Worm (Caenorhabditis elegans) whole organism, L2 larva: ENCODE data around the gene C18B2.3.

Source experiments
- C34F6.9 ChIP-seq: fragments of 150-350 bp; optimal IDR thresholded peaks from 2 replicates; lab custom pipeline; 2014; ENCODE audit warnings: missing biosample characterization, missing genetic modification characterization
- F13H6.1 ChIP-seq: sonication (generic microtip); optimal IDR thresholded peaks from 2 replicates; lab custom pipeline; 2016; ENCODE audit warnings: missing genetic modification characterization, missing compliant biosample characterization
- R02D3.7 ChIP-seq: fragments of 150-350 bp; optimal IDR thresholded peaks from 2 replicates; lab custom pipeline; 2014; ENCODE audit warnings: missing biosample characterization, missing genetic modification characterization
- Y55F3AM.14 ChIP-seq: fragments of 200-800 bp; sonication (Bioruptor generic); optimal IDR thresholded peaks from 2 replicates; lab custom pipeline; 2018; ENCODE audit warnings: mild to moderate bottlenecking, missing genetic modification characterization, missing compliant biosample characterization
- ZK546.5 ChIP-seq: sonication (generic microtip); optimal IDR thresholded peaks from 2 replicates; lab custom pipeline; 2017; ENCODE audit warnings: missing biosample characterization, missing genetic modification characterization
- alr-1 ChIP-seq: fragments of 150-350 bp; optimal IDR thresholded peaks from 2 replicates; lab custom pipeline; 2014; ENCODE audit warnings: missing biosample characterization, missing genetic modification characterization
- aly-2 ChIP-seq: fragments of 150-350 bp; optimal IDR thresholded peaks from 2 replicates; lab custom pipeline; 2014; ENCODE audit warnings: missing biosample characterization, missing genetic modification characterization
- ama-1 ChIP-seq: fragments of 150-350 bp; optimal IDR thresholded peaks from 2 replicates; lab custom pipeline; 2018; ENCODE audit warnings: inconsistent platforms
- blmp-1 ChIP-seq: sonication (generic microtip); optimal IDR thresholded peaks from 2 replicates; lab custom pipeline; 2017; ENCODE audit warnings: missing genetic modification characterization, mild to moderate bottlenecking, missing compliant biosample characterization, antibody characterized with exemption, moderate library complexity; ENCODE audit not compliant: insufficient read depth
- ceh-16 ChIP-seq: fragments of 150-350 bp; optimal IDR thresholded peaks from 2 replicates; lab custom pipeline; 2014; ENCODE audit warnings: missing biosample characterization, missing genetic modification characterization
- ceh-82 ChIP-seq: fragments of 150-350 bp; optimal IDR thresholded peaks from 2 replicates; lab custom pipeline; 2014; ENCODE audit warnings: missing biosample characterization, missing genetic modification characterization
- dmd-4 ChIP-seq: sonication (generic microtip); optimal IDR thresholded peaks from 2 replicates; lab custom pipeline; 2017; ENCODE audit warnings: missing biosample characterization, missing genetic modification characterization
- elt-1 ChIP-seq: fragments of 150-350 bp; optimal IDR thresholded peaks from 2 replicates; lab custom pipeline; 2014; ENCODE audit warnings: missing biosample characterization, missing genetic modification characterization
- fos-1 ChIP-seq: fragments of 150-350 bp; optimal IDR thresholded peaks from 2 replicates; lab custom pipeline; 2014; ENCODE audit warnings: missing biosample characterization, missing genetic modification characterization
- gmeb-1 ChIP-seq: fragments of 150-350 bp; optimal IDR thresholded peaks from 2 replicates; lab custom pipeline; 2014; ENCODE audit warnings: missing biosample characterization, missing genetic modification characterization
- lin-11 ChIP-seq: fragments of 150-350 bp; sonication (generic microtip); optimal IDR thresholded peaks from 2 replicates; lab custom pipeline; 2014; ENCODE audit warnings: missing biosample characterization, missing genetic modification characterization, inconsistent platforms, mixed read lengths
- lin-13 ChIP-seq: fragments of 150-350 bp; optimal IDR thresholded peaks from 2 replicates; lab custom pipeline; 2014; ENCODE audit warnings: missing biosample characterization, missing genetic modification reagents, missing genetic modification characterization
- lsy-2 ChIP-seq, 2 experiments: fragments of 150-350 bp in 1 of 2; sonication (generic microtip) in 1 of 2; optimal IDR thresholded peaks; 2 replicates each; lab custom pipeline; 2014 to 2017; ENCODE audit warnings: missing biosample characterization in 2 of 2, missing genetic modification characterization in 2 of 2
- mab-5 ChIP-seq: fragments of 150-350 bp; optimal IDR thresholded peaks from 2 replicates; lab custom pipeline; 2014; ENCODE audit warnings: missing biosample characterization, missing genetic modification characterization
- nhr-10 ChIP-seq: sonication (generic microtip); optimal IDR thresholded peaks from 2 replicates; lab custom pipeline; 2017; ENCODE audit warnings: missing biosample characterization, missing genetic modification characterization
- nhr-12 ChIP-seq: fragments of 150-350 bp; optimal IDR thresholded peaks from 2 replicates; lab custom pipeline; 2014; ENCODE audit warnings: missing biosample characterization, missing genetic modification characterization
- nhr-129 ChIP-seq: fragments of 150-350 bp; optimal IDR thresholded peaks from 2 replicates; lab custom pipeline; 2014; ENCODE audit warnings: missing biosample characterization, missing genetic modification characterization
- nhr-21 ChIP-seq: fragments of 150-350 bp; optimal IDR thresholded peaks from 2 replicates; lab custom pipeline; 2014; ENCODE audit warnings: missing biosample characterization, missing genetic modification characterization
- nhr-23 ChIP-seq: fragments of 150-350 bp; optimal IDR thresholded peaks from 2 replicates; lab custom pipeline; 2014; ENCODE audit warnings: missing biosample characterization, missing genetic modification reagents, missing genetic modification characterization
- nhr-237 ChIP-seq: fragments of 150-350 bp; optimal IDR thresholded peaks from 2 replicates; lab custom pipeline; 2014; ENCODE audit warnings: missing biosample characterization, missing genetic modification characterization
- nhr-25 ChIP-seq: fragments of 150-350 bp; sonication (generic microtip); optimal IDR thresholded peaks from 3 replicates; lab custom pipeline; 2014; ENCODE audit warnings: missing biosample characterization, missing genetic modification characterization
- nhr-6 ChIP-seq: fragments of 150-350 bp; optimal IDR thresholded peaks from 2 replicates; lab custom pipeline; 2014; ENCODE audit warnings: missing biosample characterization, missing genetic modification characterization
- peb-1 ChIP-seq: fragments of 150-350 bp; optimal IDR thresholded peaks from 2 replicates; lab custom pipeline; 2014; ENCODE audit warnings: missing biosample characterization, missing genetic modification characterization
- sem-4 ChIP-seq: fragments of 150-350 bp; optimal IDR thresholded peaks from 2 replicates; lab custom pipeline; 2014; ENCODE audit warnings: missing biosample characterization, missing genetic modification reagents, missing genetic modification characterization
- skn-1 ChIP-seq: sonication (generic microtip); optimal IDR thresholded peaks from 2 replicates; lab custom pipeline; 2017; ENCODE audit warnings: missing biosample characterization, missing genetic modification characterization
- sma-9 ChIP-seq, 2 experiments: fragments of 150-350 bp in 1 of 2; sonication (generic microtip) in 1 of 2; optimal IDR thresholded peaks; 2 replicates each; lab custom pipeline; 2014 to 2016; ENCODE audit warnings: missing genetic modification characterization in 2 of 2, mild to moderate bottlenecking in 1 of 2, missing biosample characterization in 1 of 2, missing compliant biosample characterization in 1 of 2, missing genetic modification reagents in 1 of 2, moderate library complexity in 1 of 2
- snpc-4 ChIP-seq: fragments of 150-350 bp; optimal IDR thresholded peaks from 2 replicates; lab custom pipeline; 2014; ENCODE audit warnings: missing biosample characterization, missing genetic modification characterization
- zag-1 ChIP-seq: fragments of 150-350 bp; optimal IDR thresholded peaks from 2 replicates; lab custom pipeline; 2014; ENCODE audit warnings: missing biosample characterization, missing genetic modification characterization
- ztf-1 ChIP-seq: fragments of 200-800 bp; sonication (Bioruptor generic); conservative IDR thresholded peaks from 2 replicates; pipeline ENCODE4 v1.3.6; 2022; ENCODE audit warnings: missing genetic modification characterization, missing compliant biosample characterization
- ztf-11 ChIP-seq: sonication (generic microtip); optimal IDR thresholded peaks from 2 replicates; lab custom pipeline; 2017; ENCODE audit warnings: missing biosample characterization, missing genetic modification characterization

The C18B2.3 gene

DNA sequence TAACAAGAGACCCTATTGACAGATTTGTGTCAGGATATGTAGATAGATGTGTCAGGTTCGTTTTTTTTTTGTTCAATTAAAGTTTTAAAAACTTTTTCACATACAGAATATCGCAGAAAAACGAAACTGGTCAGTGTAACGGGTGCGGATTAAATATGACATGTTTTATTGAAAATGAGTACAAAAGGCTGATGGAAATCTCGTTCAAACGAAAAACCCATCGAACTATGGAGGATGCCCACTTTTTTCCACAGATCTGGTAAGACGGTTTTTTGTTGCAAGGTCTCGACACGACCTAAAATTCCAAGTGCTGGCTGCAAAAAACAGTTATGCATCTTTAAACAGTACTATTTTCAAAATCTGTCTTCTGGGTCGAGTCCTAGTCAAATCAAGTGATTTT is 28.5 kb downstream of the C18B2.3 start:
- no peak for TF ChIP-seq nhr-23 (tag; lab: Kevin White, UChicago)
- TF ChIP-seq ama-1 (lab: Kevin White, UChicago): no peak
- TF ChIP-seq dmd-4: no peak
- no peak for TF ChIP-seq mab-5 (tag; lab: Kevin White, UChicago)
- TF ChIP-seq nhr-21: no peak
- no peak for TF ChIP-seq fos-1 (tag; lab: Kevin White, UChicago)
- no peak for TF ChIP-seq alr-1 (tag; lab: Kevin White, UChicago)
- TF ChIP-seq lin-11: no peak

DNA sequence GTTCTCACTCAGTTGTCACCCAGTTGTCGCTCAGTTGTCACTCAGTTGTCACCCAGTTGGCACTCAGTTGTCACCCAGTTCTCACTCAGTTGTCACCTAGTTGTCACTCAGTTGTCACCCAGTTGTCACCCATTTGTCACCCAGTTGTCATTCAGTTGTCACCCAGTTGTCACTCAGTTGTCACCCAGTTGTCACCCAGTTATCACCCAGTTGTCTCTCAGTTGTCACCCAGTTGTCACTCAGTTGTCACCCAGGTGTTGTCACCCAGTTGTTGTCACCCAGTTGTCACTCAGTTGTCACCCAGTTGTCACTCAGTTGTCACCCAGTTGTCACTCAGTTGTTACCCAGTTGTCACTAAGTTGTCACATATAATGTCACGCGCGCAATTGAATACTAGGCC is 29.9 kb downstream of the C18B2.3 start:
- no peak for TF ChIP-seq F13H6.1 (tag; lab: Kevin White, UChicago)
- TF ChIP-seq fos-1 (tag; lab: Kevin White, UChicago): no peak
- TF ChIP-seq R02D3.7 (tag; lab: Kevin White, UChicago): no peak
- TF ChIP-seq nhr-10 (tag; lab: Kevin White, UChicago): no peak
- TF ChIP-seq nhr-6 (tag; lab: Kevin White, UChicago): no peak
- TF ChIP-seq blmp-1 (tag; lab: Kevin White, UChicago): no peak
- TF ChIP-seq lin-13 (GFP tag; lab: Kevin White, UChicago): no peak
- TF ChIP-seq, all 48 proteins: peak for 0

DNA sequence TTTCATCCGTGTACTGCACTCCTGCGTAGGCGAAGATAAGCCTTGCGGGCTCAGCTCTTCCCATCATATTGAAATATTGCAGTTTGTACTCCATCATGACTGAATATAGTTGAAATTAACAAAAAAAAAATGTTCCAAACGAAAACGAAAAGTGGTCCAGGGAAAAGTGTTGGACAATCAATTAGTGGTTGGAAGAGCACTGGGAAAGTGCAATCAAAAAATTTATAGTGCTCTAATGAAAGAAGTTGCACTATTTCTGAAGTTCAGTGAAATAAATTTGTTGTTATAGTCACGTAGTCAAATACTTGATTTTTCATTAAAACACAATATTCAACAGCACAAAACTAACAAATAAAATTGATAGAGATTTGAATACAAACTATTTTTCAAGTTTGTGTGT is 32.0 kb downstream of the C18B2.3 start, which contains the start of gene gst-11:
Gene gst-11, minus strand, starts transcription at position 101 of the 400 bp plus-strand sequence.
- TF ChIP-seq nhr-25 (tag; lab: Kevin White, UChicago): no peak
- TF ChIP-seq ztf-1: no peak
- TF ChIP-seq sma-9 (GFP tag; optimal IDR thresholded peaks at IDR 0.05; lab: Kevin White, UChicago): no peak
- no peak for TF ChIP-seq sma-9 (tag; optimal IDR thresholded peaks at IDR 0.05; lab: Kevin White, UChicago)

DNA sequence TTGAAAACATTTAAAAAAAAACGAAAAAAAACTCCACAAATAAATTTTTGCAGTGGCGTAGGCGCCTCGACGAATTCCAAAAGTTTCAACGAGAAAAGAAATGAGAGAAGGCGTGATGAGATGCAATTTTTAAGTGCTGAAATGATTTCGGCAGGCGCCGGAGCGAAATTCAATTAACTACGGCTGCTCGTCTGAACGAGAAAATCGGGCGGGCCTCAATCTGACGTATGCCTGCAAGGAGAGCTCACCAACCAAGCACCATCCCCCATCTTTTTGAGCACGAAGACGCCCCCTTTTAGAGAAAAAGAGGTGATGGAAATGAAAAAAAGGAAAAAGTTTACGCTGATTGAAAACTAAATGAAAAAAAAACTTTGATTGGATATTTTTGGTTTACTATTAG is 33.2 kb downstream of the C18B2.3 start:
- TF ChIP-seq elt-1: no peak
- no peak for TF ChIP-seq lin-11
- TF ChIP-seq ceh-16 (tag; lab: Kevin White, UChicago): no peak
- no peak for TF ChIP-seq aly-2 (tag; lab: Kevin White, UChicago)

DNA sequence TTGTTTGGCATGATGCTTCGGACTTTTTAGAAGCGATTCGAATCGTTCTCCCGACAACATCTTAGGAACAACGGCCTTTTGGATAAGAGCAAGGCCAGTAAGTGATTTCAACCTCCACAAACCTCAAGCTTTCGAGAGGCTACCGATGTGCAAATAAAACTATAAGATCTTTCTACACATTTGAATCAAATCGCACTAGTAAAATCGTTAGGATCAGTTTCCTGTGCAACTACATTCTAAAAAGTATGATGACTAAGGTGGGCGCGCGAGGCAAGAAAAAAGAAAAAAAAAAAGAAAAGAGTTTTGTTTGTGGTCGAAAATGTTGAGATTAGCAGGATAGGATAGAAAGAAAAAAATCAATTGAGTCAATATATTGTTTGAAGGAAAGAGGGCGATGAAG is 43.2 kb downstream of the C18B2.3 start, which contains the start of gene tmem-24:
Gene tmem-24, minus strand, starts transcription at position 101 of the 400 bp plus-strand sequence.
- TF ChIP-seq ama-1 (lab: Kevin White, UChicago) (no peak), nhr-237 (tag; lab: Kevin White, UChicago) (no peak), lin-11 (no peak), elt-1 (no peak), ceh-82 (no peak), nhr-12 (no peak), F13H6.1 (tag; lab: Kevin White, UChicago) (no peak), sma-9 (GFP tag; optimal IDR thresholded peaks at IDR 0.05; lab: Kevin White, UChicago) (no peak), sma-9 (tag; optimal IDR thresholded peaks at IDR 0.05; lab: Kevin White, UChicago) (no peak), nhr-129 (tag; lab: Kevin White, UChicago) (no peak), nhr-10 (tag; lab: Kevin White, UChicago) (no peak), zag-1 (no peak), gmeb-1 (tag; lab: Kevin White, UChicago) (no peak), Y55F3AM.14 (GFP tag; lab: Kevin White, UChicago) (no peak), ztf-11 (tag; lab: Kevin White, UChicago) (no peak), blmp-1 (tag; lab: Kevin White, UChicago) (no peak), ZK546.5 (tag; lab: Kevin White, UChicago) (no peak), snpc-4 (tag; lab: Kevin White, UChicago) (no peak), sem-4 (tag; lab: Kevin White, UChicago) (no peak), lsy-2 (tag; optimal IDR thresholded peaks at IDR 0.05; lab: Kevin White, UChicago) (no peak), peb-1 (no peak)

DNA sequence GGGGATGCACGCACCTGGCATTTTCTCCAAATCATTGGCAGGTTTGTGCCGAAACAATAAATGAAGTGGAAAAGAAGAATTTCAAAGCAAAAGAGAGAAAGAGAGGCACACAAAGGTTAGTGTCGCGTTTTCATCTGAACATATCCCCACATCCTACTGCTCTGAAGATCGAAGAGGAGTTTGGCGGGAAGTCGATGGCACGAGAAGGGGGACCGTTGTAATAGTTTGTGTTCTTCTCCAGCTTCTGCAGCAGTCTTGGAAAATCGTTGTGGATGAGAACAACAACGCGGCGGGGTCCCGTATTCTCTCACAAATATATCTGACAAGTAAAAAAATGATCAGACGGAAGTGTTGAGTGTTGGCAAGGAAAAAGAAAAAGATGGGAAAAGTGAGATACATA is 44.3 kb downstream of the C18B2.3 start:
- TF ChIP-seq ceh-82: no peak
- no peak for TF ChIP-seq C34F6.9
- TF ChIP-seq nhr-129 (tag; lab: Kevin White, UChicago): peak; percentile 24
- no peak for TF ChIP-seq skn-1 (tag; lab: Kevin White, UChicago)
- no peak for TF ChIP-seq lin-13 (GFP tag; lab: Kevin White, UChicago)
- no peak for TF ChIP-seq zag-1
- peak; percentile 34 for TF ChIP-seq F13H6.1 (tag; lab: Kevin White, UChicago)
- no peak for TF ChIP-seq elt-1
- TF ChIP-seq ztf-1: no peak
- TF ChIP-seq, all 48 proteins: peak for 2
